Worm (Caenorhabditis elegans): Measurements from ENCODE around the gene ssup-72.

Gene ssup-72

ce11 chrII:6810663-6811062, 34.3 kb downstream of the ssup-72 start, which contains the start of gene snt-1:
Gene snt-1 (plus strand): TSS chrII:6810963.
- TF ChIP-seq elt-3 (tag; optimal IDR thresholded peaks at IDR 0.05) (no peak), crh-2 (tag; optimal IDR thresholded peaks at IDR 0.05) (no peak), ceh-82 (tag; optimal IDR thresholded peaks at IDR 0.05) (no peak), nhr-237 (tag; optimal IDR thresholded peaks at IDR 0.05) (no peak), lin-39 (tag; optimal IDR thresholded peaks at IDR 0.05) (no peak), lin-11 (tag; optimal IDR thresholded peaks at IDR 0.05) (no peak), nhr-77 (tag; optimal IDR thresholded peaks at IDR 0.05) (no peak), dmd-4 (tag; optimal IDR thresholded peaks at IDR 0.05) (no peak), sma-3 (GFP tag; optimal IDR thresholded peaks at IDR 0.05) (no peak), zag-1 (tag; optimal IDR thresholded peaks at IDR 0.05) (no peak), nhr-129 (tag; optimal IDR thresholded peaks at IDR 0.05) (no peak), nhr-6 (tag; optimal IDR thresholded peaks at IDR 0.05) (no peak), unc-39 (tag; optimal IDR thresholded peaks at IDR 0.05) (no peak), nhr-21 (tag; optimal IDR thresholded peaks at IDR 0.05) (no peak), ama-1 (optimal IDR thresholded peaks at IDR 0.05) (no peak)

- no peak for TF ChIP-seq nhr-10 (tag; optimal IDR thresholded peaks at IDR 0.05)
- TF ChIP-seq lin-13 (GFP tag; optimal IDR thresholded peaks at IDR 0.05) = no peak
- no peak for TF ChIP-seq skn-1 (tag; optimal IDR thresholded peaks at IDR 0.05)
- TF ChIP-seq unc-62 (GFP tag; optimal IDR thresholded peaks at IDR 0.05) = no peak
- peak; percentile 1 for TF ChIP-seq Y55F3AM.14 (GFP tag; optimal IDR thresholded peaks at IDR 0.05)
- no peak for TF ChIP-seq nhr-237 (tag; optimal IDR thresholded peaks at IDR 0.05)
- peak; percentile 17 for TF ChIP-seq crh-2 (tag; optimal IDR thresholded peaks at IDR 0.05)
- TF ChIP-seq sma-3 (GFP tag; optimal IDR thresholded peaks at IDR 0.05) = no peak
- TF ChIP-seq ama-1 (optimal IDR thresholded peaks at IDR 0.05) = no peak
- TF ChIP-seq blmp-1 (tag; optimal IDR thresholded peaks at IDR 0.05; ENCODE audit: insufficient read depth) = no peak
- peak; percentile 57 for TF ChIP-seq lin-39 (tag; optimal IDR thresholded peaks at IDR 0.05)
- no peak for TF ChIP-seq nhr-25 (tag; optimal IDR thresholded peaks at IDR 0.05)
- TF ChIP-seq C34F6.9 (tag; optimal IDR thresholded peaks at IDR 0.05) = peak; percentile 20
- peak; percentile 35 for TF ChIP-seq zag-1 (tag; optimal IDR thresholded peaks at IDR 0.05)
- TF ChIP-seq ztf-1 (GFP tag; conservative IDR thresholded peaks at IDR 0.05) = no peak
- peak; percentile 21 for TF ChIP-seq mab-5 (tag; optimal IDR thresholded peaks at IDR 0.05)
- no peak for TF ChIP-seq ztf-11 (tag; optimal IDR thresholded peaks at IDR 0.05)
- TF ChIP-seq sma-9 (GFP tag; optimal IDR thresholded peaks at IDR 0.05) = peak; percentile 12
- no peak for TF ChIP-seq sma-9 (tag; optimal IDR thresholded peaks at IDR 0.05)
- TF ChIP-seq mdl-1 (tag; optimal IDR thresholded peaks at IDR 0.05) = peak in 1 of 2 experiments; percentile 47
- no peak for TF ChIP-seq unc-55 (GFP tag; optimal IDR thresholded peaks at IDR 0.05)
- no peak for TF ChIP-seq nhr-21 (tag; optimal IDR thresholded peaks at IDR 0.05)
- peak in 1 of 2 experiments; percentile 17 for TF ChIP-seq lsy-2 (tag; optimal IDR thresholded peaks at IDR 0.05)
- TF ChIP-seq mbf-1 (tag; optimal IDR thresholded peaks at IDR 0.05) = no peak
- TF ChIP-seq ceh-82 (tag; optimal IDR thresholded peaks at IDR 0.05) = no peak
- no peak for TF ChIP-seq elt-1 (tag; optimal IDR thresholded peaks at IDR 0.05)
- no peak for TF ChIP-seq nhr-11 (tag; optimal IDR thresholded peaks at IDR 0.05)
- TF ChIP-seq snpc-4 (tag; optimal IDR thresholded peaks at IDR 0.05) = no peak
- no peak for TF ChIP-seq nhr-77 (tag; optimal IDR thresholded peaks at IDR 0.05)
- no peak for TF ChIP-seq sem-4 (tag; optimal IDR thresholded peaks at IDR 0.05)
- TF ChIP-seq elt-3 (tag; optimal IDR thresholded peaks at IDR 0.05) = no peak
Measured at ce11 chrII:6812514-6812913, 36.1 kb downstream of the ssup-72 start.

- TF ChIP-seq egl-27 (tag; optimal IDR thresholded peaks at IDR 0.05) (no peak), blmp-1 (tag; optimal IDR thresholded peaks at IDR 0.05; ENCODE audit: insufficient read depth) (no peak), sma-9 (GFP tag; optimal IDR thresholded peaks at IDR 0.05) (no peak), sma-9 (tag; optimal IDR thresholded peaks at IDR 0.05) (no peak), aly-2 (tag; optimal IDR thresholded peaks at IDR 0.05) (no peak), peb-1 (tag; optimal IDR thresholded peaks at IDR 0.05) (no peak), ceh-16 (tag; optimal IDR thresholded peaks at IDR 0.05) (no peak), C34F6.9 (tag; optimal IDR thresholded peaks at IDR 0.05) (no peak), lin-11 (tag; optimal IDR thresholded peaks at IDR 0.05) (no peak), crh-2 (tag; optimal IDR thresholded peaks at IDR 0.05) (no peak), Y55F3AM.14 (GFP tag; optimal IDR thresholded peaks at IDR 0.05) (no peak), elt-1 (tag; optimal IDR thresholded peaks at IDR 0.05) (no peak), ama-1 (optimal IDR thresholded peaks at IDR 0.05) (no peak), dmd-4 (tag; optimal IDR thresholded peaks at IDR 0.05) (no peak), unc-55 (GFP tag; optimal IDR thresholded peaks at IDR 0.05) (no peak), ceh-82 (tag; optimal IDR thresholded peaks at IDR 0.05) (no peak), skn-1 (tag; optimal IDR thresholded peaks at IDR 0.05) (no peak), mab-5 (tag; optimal IDR thresholded peaks at IDR 0.05) (no peak)
Measured at ce11 chrII:6816324-6816723, 39.9 kb downstream of the ssup-72 start.

All from whole organism, L2 larva.